Worm (Caenorhabditis elegans) whole organism, L4 larva: ENCODE results near the gene F10E9.7.

Source experiments
- F26F4.8 ChIP-seq: fragments of 200-800 bp; sonication (Bioruptor generic); conservative IDR thresholded peaks from 2 replicates; pipeline ENCODE4 v1.3.6; 2022; ENCODE audit warnings: missing genetic modification characterization, missing compliant biosample characterization
- F49E8.2 ChIP-seq: sonication (generic microtip); optimal IDR thresholded peaks from 2 replicates; lab custom pipeline; 2016; ENCODE audit warnings: missing compliant biosample characterization, mild to moderate bottlenecking, missing genetic modification characterization, borderline replicate concordance
- T26A8.4 ChIP-seq: fragments of 200-800 bp; sonication (Bioruptor generic); IDR thresholded peaks from 2 replicates; pipeline ENCODE4 v1.3.6; 2022; ENCODE audit warnings: missing genetic modification characterization, missing compliant biosample characterization
- Y5F2A.4 ChIP-seq: fragments of 200-800 bp; sonication (Bioruptor generic); optimal IDR thresholded peaks from 2 replicates; lab custom pipeline; 2018; ENCODE audit warnings: mild to moderate bottlenecking, missing genetic modification characterization, missing compliant biosample characterization
- ZK337.2 ChIP-seq: fragments of 200-800 bp; sonication (Bioruptor generic); IDR thresholded peaks from 2 replicates; pipeline ENCODE4 v1.3.6; 2022; ENCODE audit warnings: missing genetic modification reagents, missing genetic modification characterization, missing compliant biosample characterization
- ZK546.5 ChIP-seq, 2 experiments: sonication (generic microtip); optimal IDR thresholded peaks; 2 replicates each; lab custom pipeline; 2017; ENCODE audit warnings: missing biosample characterization in 2 of 2, missing genetic modification characterization in 2 of 2
- aha-1 ChIP-seq: fragments of 150-350 bp; peaks from one replicate; lab custom pipeline; 2014; ENCODE audit warnings: missing biosample characterization, missing genetic modification characterization
- ama-1 ChIP-seq: fragments of 150-350 bp; optimal IDR thresholded peaks from 2 replicates; lab custom pipeline; 2014; ENCODE audit warnings: inconsistent platforms, mixed read lengths
- attf-4 ChIP-seq: sonication (generic microtip); optimal IDR thresholded peaks from 3 replicates; lab custom pipeline; 2017; ENCODE audit warnings: missing biosample characterization, missing genetic modification characterization
- ceh-44 ChIP-seq: fragments of 200-800 bp; sonication (Bioruptor generic); IDR thresholded peaks from 2 replicates; pipeline ENCODE4 v1.3.6; 2022; ENCODE audit warnings: missing genetic modification reagents, missing genetic modification characterization, missing compliant biosample characterization
- ceh-82 ChIP-seq: sonication (generic microtip); optimal IDR thresholded peaks from 2 replicates; lab custom pipeline; 2017; ENCODE audit warnings: missing biosample characterization, missing genetic modification characterization
- ces-1 ChIP-seq: fragments of 150-350 bp; sonication (generic microtip); optimal IDR thresholded peaks from 4 replicates; lab custom pipeline; 2014; ENCODE audit warnings: missing biosample characterization, missing genetic modification reagents, missing genetic modification characterization
- daf-16 ChIP-seq, 3 experiments: sonication (generic microtip); optimal IDR thresholded peaks; 2 replicates each; lab custom pipeline; 2016 to 2017; ENCODE audit warnings: missing genetic modification characterization in 3 of 3, missing genetic modification reagents in 3 of 3, mild to moderate bottlenecking in 2 of 3, missing compliant biosample characterization in 2 of 3, missing biosample characterization in 1 of 3, moderate library complexity in 1 of 3
- dmd-6 ChIP-seq: fragments of 200-800 bp; sonication (Bioruptor generic); IDR thresholded peaks from 2 replicates; pipeline ENCODE4 v1.3.6; 2022; ENCODE audit warnings: missing genetic modification reagents, missing genetic modification characterization, missing compliant biosample characterization
- dmd-9 ChIP-seq: fragments of 200-800 bp; sonication (Bioruptor generic); IDR thresholded peaks from 2 replicates; pipeline ENCODE4 v1.3.6; 2022; ENCODE audit warnings: missing genetic modification reagents, missing genetic modification characterization, missing compliant biosample characterization
- dve-1 ChIP-seq: sonication (generic microtip); optimal IDR thresholded peaks from 2 replicates; lab custom pipeline; 2017; ENCODE audit warnings: antibody characterized with exemption, mild to moderate bottlenecking, missing genetic modification characterization, missing compliant biosample characterization; ENCODE audit not compliant: insufficient read depth
- fkh-10 ChIP-seq: fragments of 150-350 bp; optimal IDR thresholded peaks from 2 replicates; lab custom pipeline; 2014; ENCODE audit warnings: missing biosample characterization, missing genetic modification reagents, missing genetic modification characterization
- fos-1 ChIP-seq: fragments of 150-350 bp; optimal IDR thresholded peaks from 2 replicates; lab custom pipeline; 2014; ENCODE audit warnings: missing biosample characterization, missing genetic modification characterization
- hlh-11 ChIP-seq: fragments of 200-800 bp; sonication (Bioruptor generic); optimal IDR thresholded peaks from 2 replicates; lab custom pipeline; 2018; ENCODE audit warnings: mild to moderate bottlenecking, missing genetic modification characterization, missing compliant biosample characterization
- hlh-30 ChIP-seq: sonication (generic microtip); optimal IDR thresholded peaks from 2 replicates; lab custom pipeline; 2017; ENCODE audit warnings: antibody characterized with exemption, mild to moderate bottlenecking, missing genetic modification characterization, missing compliant biosample characterization; ENCODE audit not compliant: insufficient read depth
- lim-7 ChIP-seq: fragments of 200-800 bp; sonication (Bioruptor generic); IDR thresholded peaks from 2 replicates; pipeline ENCODE4 v1.3.6; 2022; ENCODE audit warnings: missing genetic modification characterization, missing compliant biosample characterization
- lin-15B ChIP-seq: fragments of 150-350 bp; sonication (generic microtip); optimal IDR thresholded peaks from 3 replicates; lab custom pipeline; 2014; ENCODE audit warnings: missing biosample characterization, missing genetic modification characterization
- lin-29 ChIP-seq: fragments of 200-800 bp; sonication (Bioruptor generic); IDR thresholded peaks from 2 replicates; pipeline ENCODE4 v1.3.6; 2022; ENCODE audit warnings: missing genetic modification reagents, missing genetic modification characterization, missing compliant biosample characterization
- lir-3 ChIP-seq: sonication (generic microtip); optimal IDR thresholded peaks from 2 replicates; lab custom pipeline; 2016; ENCODE audit warnings: mild to moderate bottlenecking, missing genetic modification characterization, missing compliant biosample characterization
- madf-5 ChIP-seq, 2 experiments: fragments of 200-800 bp; sonication (Bioruptor generic); IDR thresholded peaks; 2 replicates each; pipeline ENCODE4 v1.3.6; 2022; ENCODE audit warnings: missing compliant biosample characterization in 2 of 2, missing genetic modification characterization in 2 of 2
- madf-9 ChIP-seq: fragments of 200-800 bp; sonication (Bioruptor generic); conservative IDR thresholded peaks from 2 replicates; pipeline ENCODE4 v1.3.6; 2022; ENCODE audit warnings: missing genetic modification reagents, missing genetic modification characterization, missing compliant biosample characterization
- mdt-29 ChIP-seq: fragments of 200-800 bp; sonication (Bioruptor generic); IDR thresholded peaks from 2 replicates; pipeline ENCODE4 v1.3.6; 2022; ENCODE audit warnings: missing genetic modification reagents, missing genetic modification characterization, missing compliant biosample characterization
- mes-2 ChIP-seq: sonication (generic microtip); optimal IDR thresholded peaks from 2 replicates; lab custom pipeline; 2016; ENCODE audit warnings: missing genotype, mild to moderate bottlenecking, missing genetic modification characterization, missing compliant biosample characterization; ENCODE audit not compliant: poor library complexity, severe bottlenecking
- mxl-3 ChIP-seq: fragments of 200-800 bp; sonication (Bioruptor generic); optimal IDR thresholded peaks from 2 replicates; lab custom pipeline; 2018; ENCODE audit warnings: mild to moderate bottlenecking, missing genetic modification characterization, missing compliant biosample characterization
- nhr-10 ChIP-seq: fragments of 150-350 bp; optimal IDR thresholded peaks from 2 replicates; lab custom pipeline; 2014; ENCODE audit warnings: missing biosample characterization, missing genetic modification characterization
- nhr-25 ChIP-seq: sonication (generic microtip); optimal IDR thresholded peaks from 2 replicates; lab custom pipeline; 2017; ENCODE audit warnings: missing genetic modification characterization, mild to moderate bottlenecking, missing compliant biosample characterization, antibody characterized with exemption, moderate library complexity, borderline replicate concordance; ENCODE audit not compliant: insufficient read depth
- nhr-28 ChIP-seq: fragments of 150-350 bp; optimal IDR thresholded peaks from 2 replicates; lab custom pipeline; 2014; ENCODE audit warnings: missing biosample characterization, missing genetic modification characterization
- nhr-48 ChIP-seq: sonication (generic microtip); optimal IDR thresholded peaks from 2 replicates; lab custom pipeline; 2016; ENCODE audit warnings: mild to moderate bottlenecking, missing genetic modification characterization, missing compliant biosample characterization
- php-3 ChIP-seq: fragments of 200-800 bp; sonication (Bioruptor generic); IDR thresholded peaks from 2 replicates; pipeline ENCODE4 v1.3.6; 2022; ENCODE audit warnings: missing genetic modification reagents, missing genetic modification characterization, missing compliant biosample characterization
- skn-1 ChIP-seq: fragments of 150-350 bp; optimal IDR thresholded peaks from 2 replicates; lab custom pipeline; 2014; ENCODE audit warnings: missing biosample characterization, missing genetic modification characterization
- snpc-4 ChIP-seq: fragments of 150-350 bp; optimal IDR thresholded peaks from 2 replicates; lab custom pipeline; 2014; ENCODE audit warnings: missing biosample characterization, missing genetic modification characterization
- unc-130 ChIP-seq: sonication (generic microtip); optimal IDR thresholded peaks from 2 replicates; lab custom pipeline; 2016; ENCODE audit warnings: missing genetic modification reagents, missing genetic modification characterization, missing compliant biosample characterization
- unc-62 ChIP-seq, 3 experiments: fragments of 150-350 bp in 1 of 3; sonication (generic microtip); optimal IDR thresholded peaks in 2 of 3; peaks in 1 of 3; 1 replicate in 1 of 3; 2 replicates in 2 of 3; lab custom pipeline; 2014 to 2017; ENCODE audit warnings: missing biosample characterization in 3 of 3, missing genetic modification characterization in 3 of 3, missing genetic modification reagents in 3 of 3, missing genotype in 1 of 3
- zag-1 ChIP-seq: fragments of 150-350 bp; optimal IDR thresholded peaks from 2 replicates; lab custom pipeline; 2014; ENCODE audit warnings: missing biosample characterization, missing genetic modification characterization
- zfp-2 ChIP-seq: sonication (generic microtip); optimal IDR thresholded peaks from 2 replicates; lab custom pipeline; 2016; ENCODE audit warnings: mild to moderate bottlenecking, missing genetic modification characterization, missing compliant biosample characterization
- zip-11 ChIP-seq: fragments of 200-800 bp; sonication (Bioruptor generic); IDR thresholded peaks from 2 replicates; pipeline ENCODE4 v1.3.6; 2022; ENCODE audit warnings: missing genetic modification characterization, missing compliant biosample characterization

Gene F10E9.7

ce11 chrIII:8293260-8293659 is 14.0 kb downstream of the F10E9.7 start:
- TF ChIP-seq dmd-6 (GFP tag; lab: Robert Waterston, UW) (peak; percentile 93), ces-1 (GFP tag; lab: Kevin White, UChicago) (no peak), mxl-3 (peak; percentile 31), skn-1 (no peak), lin-15B (tag; lab: Kevin White, UChicago) (no peak), dmd-9 (no peak), F26F4.8 (GFP tag; lab: Robert Waterston, UW) (no peak), madf-5 (GFP tag; IDR thresholded peaks at IDR 0.05; lab: Robert Waterston, UW) (no peak), mdt-29 (GFP tag; lab: Robert Waterston, UW) (no peak), zfp-2 (tag; lab: Kevin White, UChicago) (no peak), php-3 (GFP tag; lab: Robert Waterston, UW) (no peak), madf-9 (GFP tag; lab: Robert Waterston, UW) (no peak), T26A8.4 (GFP tag; lab: Robert Waterston, UW) (no peak), unc-62 (GFP tag; optimal IDR thresholded peaks at IDR 0.05 in 1 of 2; lab: Kevin White, UChicago) (no peak), unc-62 (tag; optimal IDR thresholded peaks at IDR 0.05; lab: Kevin White, UChicago) (no peak), snpc-4 (tag; lab: Kevin White, UChicago) (no peak), ama-1 (lab: Kevin White, UChicago) (no peak), nhr-28 (peak; percentile 3), daf-16 (GFP tag; optimal IDR thresholded peaks at IDR 0.05; lab: Kevin White, UChicago) (no peak), daf-16 (tag; optimal IDR thresholded peaks at IDR 0.05; lab: Kevin White, UChicago) (no peak), lin-29 (GFP tag; lab: Robert Waterston, UW) (no peak), hlh-11 (tag; lab: Kevin White, UChicago) (peak; percentile 32), Y5F2A.4 (GFP tag; lab: Kevin White, UChicago) (no peak), nhr-10 (tag; lab: Kevin White, UChicago) (no peak), lir-3 (tag; lab: Kevin White, UChicago) (no peak), ceh-82 (tag; lab: Kevin White, UChicago) (no peak), aha-1 (tag; lab: Kevin White, UChicago) (peak; percentile 30), lim-7 (no peak), dve-1 (tag; lab: Kevin White, UChicago) (peak; percentile 7), zip-11 (GFP tag; lab: Robert Waterston, UW) (no peak), hlh-30 (tag; lab: Kevin White, UChicago) (no peak), ZK546.5 (tag; optimal IDR thresholded peaks at IDR 0.05; lab: Kevin White, UChicago) (no peak), fkh-10 (GFP tag; lab: Kevin White, UChicago) (no peak), mes-2 (peak; percentile 1), zag-1 (tag; lab: Kevin White, UChicago) (no peak), attf-4 (no peak), nhr-25 (no peak), nhr-48 (no peak), F49E8.2 (tag; lab: Kevin White, UChicago) (no peak), ZK337.2 (GFP tag; lab: Robert Waterston, UW) (no peak), ceh-44 (GFP tag; lab: Robert Waterston, UW) (no peak), unc-130 (GFP tag; lab: Kevin White, UChicago) (no peak), fos-1 (tag; lab: Kevin White, UChicago) (no peak)
